Worm (Caenorhabditis elegans) whole organism, L2 larva: ENCODE data around the gene clec-75.

ENCODE experiments used
- R02D3.7 ChIP-seq: fragments of 150-350 bp; optimal IDR thresholded peaks from 2 replicates; lab custom pipeline; 2014; ENCODE audit warnings: missing biosample characterization, missing genetic modification characterization
- Y55F3AM.14 ChIP-seq: fragments of 200-800 bp; sonication (Bioruptor generic); optimal IDR thresholded peaks from 2 replicates; lab custom pipeline; 2018; ENCODE audit warnings: mild to moderate bottlenecking, missing genetic modification characterization, missing compliant biosample characterization
- ZK546.5 ChIP-seq: sonication (generic microtip); optimal IDR thresholded peaks from 2 replicates; lab custom pipeline; 2017; ENCODE audit warnings: missing biosample characterization, missing genetic modification characterization
- alr-1 ChIP-seq: fragments of 150-350 bp; optimal IDR thresholded peaks from 2 replicates; lab custom pipeline; 2014; ENCODE audit warnings: missing biosample characterization, missing genetic modification characterization
- ama-1 ChIP-seq: fragments of 150-350 bp; optimal IDR thresholded peaks from 2 replicates; lab custom pipeline; 2018; ENCODE audit warnings: inconsistent platforms
- blmp-1 ChIP-seq: sonication (generic microtip); optimal IDR thresholded peaks from 2 replicates; lab custom pipeline; 2017; ENCODE audit warnings: missing genetic modification characterization, mild to moderate bottlenecking, missing compliant biosample characterization, antibody characterized with exemption, moderate library complexity; ENCODE audit not compliant: insufficient read depth
- ceh-82 ChIP-seq: fragments of 150-350 bp; optimal IDR thresholded peaks from 2 replicates; lab custom pipeline; 2014; ENCODE audit warnings: missing biosample characterization, missing genetic modification characterization
- crh-2 ChIP-seq: sonication (generic microtip); optimal IDR thresholded peaks from 2 replicates; lab custom pipeline; 2017; ENCODE audit warnings: missing biosample characterization, missing genetic modification characterization
- dmd-4 ChIP-seq: sonication (generic microtip); optimal IDR thresholded peaks from 2 replicates; lab custom pipeline; 2017; ENCODE audit warnings: missing biosample characterization, missing genetic modification characterization
- egl-27 ChIP-seq: sonication (generic microtip); optimal IDR thresholded peaks from 3 replicates; lab custom pipeline; 2017; ENCODE audit warnings: missing biosample characterization, missing genetic modification reagents, missing genetic modification characterization
- elt-1 ChIP-seq: fragments of 150-350 bp; optimal IDR thresholded peaks from 2 replicates; lab custom pipeline; 2014; ENCODE audit warnings: missing biosample characterization, missing genetic modification characterization
- elt-3 ChIP-seq: sonication (generic microtip); optimal IDR thresholded peaks from 2 replicates; lab custom pipeline; 2017; ENCODE audit warnings: missing biosample characterization, missing genetic modification characterization
- fos-1 ChIP-seq: fragments of 150-350 bp; optimal IDR thresholded peaks from 2 replicates; lab custom pipeline; 2014; ENCODE audit warnings: missing biosample characterization, missing genetic modification characterization
- gmeb-1 ChIP-seq: fragments of 150-350 bp; optimal IDR thresholded peaks from 2 replicates; lab custom pipeline; 2014; ENCODE audit warnings: missing biosample characterization, missing genetic modification characterization
- lin-11 ChIP-seq: fragments of 150-350 bp; sonication (generic microtip); optimal IDR thresholded peaks from 2 replicates; lab custom pipeline; 2014; ENCODE audit warnings: missing biosample characterization, missing genetic modification characterization, inconsistent platforms, mixed read lengths
- lin-13 ChIP-seq: fragments of 150-350 bp; optimal IDR thresholded peaks from 2 replicates; lab custom pipeline; 2014; ENCODE audit warnings: missing biosample characterization, missing genetic modification reagents, missing genetic modification characterization
- lsy-2 ChIP-seq, 2 experiments: fragments of 150-350 bp in 1 of 2; sonication (generic microtip) in 1 of 2; optimal IDR thresholded peaks; 2 replicates each; lab custom pipeline; 2014 to 2017; ENCODE audit warnings: missing biosample characterization in 2 of 2, missing genetic modification characterization in 2 of 2
- mab-5 ChIP-seq: fragments of 150-350 bp; optimal IDR thresholded peaks from 2 replicates; lab custom pipeline; 2014; ENCODE audit warnings: missing biosample characterization, missing genetic modification characterization
- mbf-1 ChIP-seq: sonication (generic microtip); optimal IDR thresholded peaks from 2 replicates; lab custom pipeline; 2017; ENCODE audit warnings: missing biosample characterization, missing genetic modification characterization
- nhr-11 ChIP-seq: fragments of 150-350 bp; optimal IDR thresholded peaks from 2 replicates; lab custom pipeline; 2014; ENCODE audit warnings: missing biosample characterization, missing genetic modification characterization
- nhr-129 ChIP-seq: fragments of 150-350 bp; optimal IDR thresholded peaks from 2 replicates; lab custom pipeline; 2014; ENCODE audit warnings: missing biosample characterization, missing genetic modification characterization
- nhr-21 ChIP-seq: fragments of 150-350 bp; optimal IDR thresholded peaks from 2 replicates; lab custom pipeline; 2014; ENCODE audit warnings: missing biosample characterization, missing genetic modification characterization
- nhr-25 ChIP-seq: fragments of 150-350 bp; sonication (generic microtip); optimal IDR thresholded peaks from 3 replicates; lab custom pipeline; 2014; ENCODE audit warnings: missing biosample characterization, missing genetic modification characterization
- nhr-6 ChIP-seq: fragments of 150-350 bp; optimal IDR thresholded peaks from 2 replicates; lab custom pipeline; 2014; ENCODE audit warnings: missing biosample characterization, missing genetic modification characterization
- nhr-77 ChIP-seq: fragments of 150-350 bp; optimal IDR thresholded peaks from 2 replicates; lab custom pipeline; 2014; ENCODE audit warnings: missing biosample characterization, missing genetic modification characterization
- peb-1 ChIP-seq: fragments of 150-350 bp; optimal IDR thresholded peaks from 2 replicates; lab custom pipeline; 2014; ENCODE audit warnings: missing biosample characterization, missing genetic modification characterization
- sem-4 ChIP-seq: fragments of 150-350 bp; optimal IDR thresholded peaks from 2 replicates; lab custom pipeline; 2014; ENCODE audit warnings: missing biosample characterization, missing genetic modification reagents, missing genetic modification characterization
- sma-3 ChIP-seq: sonication (generic microtip); optimal IDR thresholded peaks from 2 replicates; lab custom pipeline; 2016; ENCODE audit warnings: missing genetic modification reagents, missing genetic modification characterization, missing compliant biosample characterization
- sma-9 ChIP-seq, 2 experiments: fragments of 150-350 bp in 1 of 2; sonication (generic microtip) in 1 of 2; optimal IDR thresholded peaks; 2 replicates each; lab custom pipeline; 2014 to 2016; ENCODE audit warnings: missing genetic modification characterization in 2 of 2, mild to moderate bottlenecking in 1 of 2, missing biosample characterization in 1 of 2, missing compliant biosample characterization in 1 of 2, missing genetic modification reagents in 1 of 2, moderate library complexity in 1 of 2
- snpc-4 ChIP-seq: fragments of 150-350 bp; optimal IDR thresholded peaks from 2 replicates; lab custom pipeline; 2014; ENCODE audit warnings: missing biosample characterization, missing genetic modification characterization
- unc-55 ChIP-seq: fragments of 150-350 bp; sonication (generic microtip); optimal IDR thresholded peaks from 3 replicates; lab custom pipeline; 2014; ENCODE audit warnings: missing biosample characterization, missing genetic modification reagents, missing genetic modification characterization
- unc-62 ChIP-seq: fragments of 150-350 bp; optimal IDR thresholded peaks from 2 replicates; lab custom pipeline; 2014; ENCODE audit warnings: missing biosample characterization, missing genetic modification reagents, missing genetic modification characterization
- zag-1 ChIP-seq: fragments of 150-350 bp; optimal IDR thresholded peaks from 2 replicates; lab custom pipeline; 2014; ENCODE audit warnings: missing biosample characterization, missing genetic modification characterization
- ztf-1 ChIP-seq: fragments of 200-800 bp; sonication (Bioruptor generic); conservative IDR thresholded peaks from 2 replicates; pipeline ENCODE4 v1.3.6; 2022; ENCODE audit warnings: missing genetic modification characterization, missing compliant biosample characterization
- ztf-4 ChIP-seq: fragments of 150-350 bp; optimal IDR thresholded peaks from 2 replicates; lab custom pipeline; 2014; ENCODE audit warnings: missing biosample characterization, missing genetic modification characterization

Gene clec-75

DNA sequence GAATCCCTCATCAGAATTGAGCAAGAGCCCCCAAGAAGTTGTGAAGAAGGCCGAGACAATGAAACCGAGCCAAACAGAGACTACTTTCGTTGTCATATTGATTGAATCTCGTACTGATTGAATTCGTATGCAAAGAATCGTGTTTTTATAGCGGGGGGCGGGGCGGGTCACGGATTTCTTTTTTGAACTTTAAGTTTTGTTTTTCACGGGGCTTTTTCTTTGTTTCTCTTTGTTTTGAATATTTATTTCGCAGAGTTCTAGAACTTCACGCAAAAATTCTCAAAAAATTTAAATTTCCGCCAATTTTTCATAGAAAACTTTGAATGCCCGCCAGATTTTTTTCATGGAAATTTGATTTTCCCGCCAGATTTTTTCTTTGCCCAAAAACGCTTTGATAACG is 4.4 kb upstream of the clec-75 start, which contains the start of gene clec-73:
TSS of gene clec-73 (minus strand) at position 101 of the 400 bp plus-strand sequence.
- no peak for TF ChIP-seq peb-1 (tag; lab: Kevin White, UChicago)
- no peak for TF ChIP-seq unc-55 (GFP tag; lab: Kevin White, UChicago)
- no peak for TF ChIP-seq gmeb-1 (tag; lab: Kevin White, UChicago)
- no peak for TF ChIP-seq alr-1
- TF ChIP-seq sem-4 (tag; lab: Kevin White, UChicago) = no peak
- TF ChIP-seq lsy-2 (tag; optimal IDR thresholded peaks at IDR 0.05; lab: Kevin White, UChicago) = no peak
- TF ChIP-seq nhr-77 = no peak
- TF ChIP-seq Y55F3AM.14 (GFP tag; lab: Kevin White, UChicago) = no peak
- TF ChIP-seq R02D3.7 (tag; lab: Kevin White, UChicago) = no peak
- no peak for TF ChIP-seq zag-1 (tag; lab: Kevin White, UChicago)
- TF ChIP-seq mab-5 (tag; lab: Kevin White, UChicago) = no peak
- TF ChIP-seq nhr-25 (tag; lab: Kevin White, UChicago) = no peak
- no peak for TF ChIP-seq dmd-4 (tag; lab: Kevin White, UChicago)
- no peak for TF ChIP-seq egl-27

DNA sequence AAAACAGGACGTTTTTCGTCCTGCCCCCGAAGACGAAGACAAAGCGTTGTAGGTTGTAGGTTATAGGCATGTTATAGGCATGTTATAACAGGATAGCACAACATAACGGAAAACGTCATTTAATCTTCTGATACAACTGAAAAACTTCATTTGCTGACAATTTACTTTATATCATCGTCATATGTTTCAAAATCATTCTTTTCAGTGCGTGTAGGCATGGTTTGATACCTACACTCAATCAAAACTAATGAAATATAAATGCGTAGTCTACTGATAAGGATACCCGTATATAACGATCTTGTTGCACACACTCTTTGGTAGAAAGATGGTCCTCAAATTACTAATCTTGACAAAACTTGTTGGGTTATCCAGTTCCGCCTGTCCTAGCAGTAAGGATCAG is 3.8 kb upstream of the clec-75 start, which contains the start of gene clec-74:
TSS of gene clec-74 (plus strand) at position 301 of the 400 bp plus-strand sequence.
- TF ChIP-seq peb-1 (tag; lab: Kevin White, UChicago) = no peak
- TF ChIP-seq nhr-6 (tag; lab: Kevin White, UChicago) = no peak
- no peak for TF ChIP-seq sma-9 (GFP tag; optimal IDR thresholded peaks at IDR 0.05; lab: Kevin White, UChicago)
- no peak for TF ChIP-seq sma-9 (tag; optimal IDR thresholded peaks at IDR 0.05; lab: Kevin White, UChicago)

DNA sequence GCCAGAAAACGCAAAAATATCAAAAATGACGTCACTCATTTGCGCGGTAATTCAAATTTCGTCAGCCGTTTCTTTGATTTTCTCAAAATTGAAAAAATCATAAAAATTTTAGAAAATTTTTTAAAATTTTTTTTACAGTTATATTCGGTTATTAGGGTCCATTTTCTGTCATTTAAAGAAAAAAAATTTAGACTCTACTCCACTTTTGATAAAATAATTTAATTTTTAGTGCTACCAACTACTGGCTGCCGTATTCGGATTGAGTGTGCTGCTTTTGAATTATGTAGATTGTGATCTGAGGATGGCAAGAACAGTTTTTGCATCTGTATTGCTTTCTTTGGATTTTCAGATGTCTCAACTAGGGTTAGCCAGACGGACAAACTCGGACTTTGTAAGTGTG is 2.0 kb downstream of the clec-75 start, which contains the start of gene Y46C8AM.1:
TSS of gene Y46C8AM.1 (plus strand) at position 301 of the 400 bp plus-strand sequence.
- no peak for TF ChIP-seq blmp-1 (tag; lab: Kevin White, UChicago)
- TF ChIP-seq ceh-82 (tag; lab: Kevin White, UChicago) = no peak
- no peak for TF ChIP-seq Y55F3AM.14 (GFP tag; lab: Kevin White, UChicago)
- TF ChIP-seq nhr-11 (tag; lab: Kevin White, UChicago) = no peak
- TF ChIP-seq nhr-25 (tag; lab: Kevin White, UChicago) = no peak

DNA sequence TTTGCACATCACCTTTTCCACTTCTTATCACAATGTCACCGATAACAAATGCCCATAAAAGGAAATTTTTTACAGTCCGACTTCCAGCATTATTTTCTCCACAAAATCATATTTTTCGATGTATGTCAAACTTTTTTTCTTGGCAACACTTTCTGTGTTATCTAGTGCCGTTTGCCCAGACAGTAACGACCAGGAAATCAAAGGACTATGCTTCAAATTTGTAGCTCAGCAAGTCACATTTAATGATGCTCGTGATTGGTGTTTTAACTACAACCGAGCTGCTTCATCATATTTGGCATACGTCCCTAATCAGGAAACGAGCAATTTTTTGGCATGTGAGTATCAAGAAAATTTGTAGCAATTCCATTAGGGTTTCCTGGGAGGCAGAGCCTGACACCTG is 3.0 kb downstream of the clec-75 start:
- TF ChIP-seq sem-4 (tag; lab: Kevin White, UChicago) (no peak), alr-1 (no peak), zag-1 (tag; lab: Kevin White, UChicago) (no peak), nhr-6 (tag; lab: Kevin White, UChicago) (no peak), peb-1 (tag; lab: Kevin White, UChicago) (no peak), ZK546.5 (tag; lab: Kevin White, UChicago) (no peak), crh-2 (no peak), lin-11 (tag; lab: Kevin White, UChicago) (no peak), nhr-25 (tag; lab: Kevin White, UChicago) (no peak), nhr-129 (tag; lab: Kevin White, UChicago) (no peak), egl-27 (no peak)
- TF ChIP-seq, all 48 proteins: peak for 0

DNA sequence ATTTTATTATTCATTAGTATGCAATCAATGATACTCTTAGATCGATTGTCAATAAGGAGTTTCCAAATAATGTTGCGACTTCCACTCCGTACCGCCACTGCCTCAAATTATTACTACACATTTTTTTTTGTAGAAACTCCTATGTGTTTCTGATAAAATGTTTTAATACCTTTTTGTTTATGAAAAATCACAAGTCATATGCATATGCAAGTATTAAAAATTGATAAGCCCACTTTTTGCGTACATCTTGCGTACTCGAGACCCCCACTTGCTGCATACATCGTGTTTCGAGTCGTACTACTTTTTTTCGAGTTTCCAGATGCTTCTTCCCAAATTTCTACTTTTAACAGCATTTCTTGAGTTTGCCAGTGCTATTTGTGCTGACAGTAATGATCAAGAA is 4.5 kb downstream of the clec-75 start, which contains the start of gene clec-76:
TSS of gene clec-76 (plus strand) at position 234 of the 400 bp plus-strand sequence.
- TF ChIP-seq elt-3 = no peak
- TF ChIP-seq sma-9 (GFP tag; optimal IDR thresholded peaks at IDR 0.05; lab: Kevin White, UChicago) = peak; percentile 52
- TF ChIP-seq sma-9 (tag; optimal IDR thresholded peaks at IDR 0.05; lab: Kevin White, UChicago) = no peak
- TF ChIP-seq fos-1 (tag; lab: Kevin White, UChicago) = peak; percentile 41

DNA sequence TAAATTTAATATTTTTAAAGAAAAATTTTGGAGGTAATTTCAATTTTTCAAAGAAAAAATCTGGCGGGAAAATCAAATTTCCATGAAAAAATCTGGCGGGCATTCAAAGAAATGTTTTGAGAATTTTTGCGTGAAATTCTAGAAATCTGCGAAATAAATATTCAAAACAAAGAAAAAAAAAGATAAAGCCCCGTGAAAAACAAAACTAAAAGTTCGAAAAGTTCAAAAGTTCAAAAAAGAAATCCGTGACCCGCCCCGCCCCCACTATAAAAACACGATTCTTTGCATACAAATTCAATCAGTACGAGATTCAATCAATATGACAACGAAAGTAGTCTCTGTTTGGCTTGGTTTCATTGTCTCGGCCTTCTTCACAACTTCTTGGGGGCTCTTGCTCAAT is 12.5 kb downstream of the clec-75 start, which contains the start of gene clec-79:
TSS of gene clec-79 (plus strand) at position 301 of the 400 bp plus-strand sequence.
- TF ChIP-seq lin-11 (tag; lab: Kevin White, UChicago) (no peak), elt-1 (tag; lab: Kevin White, UChicago) (no peak), mbf-1 (tag; lab: Kevin White, UChicago) (no peak), ztf-1 (GFP tag; lab: Robert Waterston, UW) (no peak), ztf-4 (tag; lab: Kevin White, UChicago) (no peak), snpc-4 (tag; lab: Kevin White, UChicago) (no peak), nhr-25 (tag; lab: Kevin White, UChicago) (no peak), egl-27 (no peak), sma-3 (no peak), crh-2 (no peak), nhr-129 (tag; lab: Kevin White, UChicago) (no peak), unc-62 (GFP tag; lab: Kevin White, UChicago) (no peak), nhr-77 (no peak), ama-1 (no peak), sma-9 (GFP tag; optimal IDR thresholded peaks at IDR 0.05; lab: Kevin White, UChicago) (no peak), sma-9 (tag; optimal IDR thresholded peaks at IDR 0.05; lab: Kevin White, UChicago) (no peak), nhr-21 (no peak), sem-4 (tag; lab: Kevin White, UChicago) (no peak), lin-13 (GFP tag; lab: Kevin White, UChicago) (no peak), nhr-6 (tag; lab: Kevin White, UChicago) (no peak)
